Worm (Caenorhabditis elegans): Measurements from ENCODE around the gene gmap-2.

Gene gmap-2

DNA sequence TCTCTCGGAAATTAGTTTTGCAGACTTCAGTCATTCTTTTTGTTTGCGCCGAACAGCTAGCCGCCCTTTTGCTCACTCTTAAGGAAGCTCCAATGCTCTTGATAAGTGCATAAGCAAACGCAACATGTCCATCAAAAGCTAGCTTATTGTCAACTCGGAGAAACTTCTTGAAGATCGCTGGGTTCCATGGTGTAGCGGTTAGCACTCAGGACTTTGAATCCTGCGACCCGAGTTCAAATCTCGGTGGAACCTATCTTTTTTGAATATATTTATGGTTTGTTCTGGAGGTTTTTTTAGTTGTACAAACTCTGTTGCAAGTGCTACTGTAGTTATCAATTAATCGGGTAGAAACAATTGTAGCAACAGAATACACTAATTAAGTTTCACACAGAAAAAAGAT lies 5.5 kb downstream of the gmap-2 start:
- TF ChIP-seq T20F7.1 (GFP tag; optimal IDR thresholded peaks at IDR 0.05): no peak
- TF ChIP-seq Y48G9A.11 (GFP tag; IDR thresholded peaks at IDR 0.05): 0 out of 2 replicates have a peak, but pooled peaks have one; percentile 11
- no peak for TF ChIP-seq cey-2 (tag; optimal IDR thresholded peaks at IDR 0.05; ENCODE audit: borderline replicate concordance, insufficient read depth)
- no peak for TF ChIP-seq ceh-44 (GFP tag; IDR thresholded peaks at IDR 0.05)
- peak; percentile 36 for TF ChIP-seq gei-8 (GFP tag; optimal IDR thresholded peaks at IDR 0.05)
- peak; percentile 69; the same call in 1 of the 2 replicates for TF ChIP-seq dmd-8 (GFP tag; IDR thresholded peaks at IDR 0.05)
- TF ChIP-seq nhr-237 (tag; optimal IDR thresholded peaks at IDR 0.05): no peak
- TF ChIP-seq mxl-3 (GFP tag; optimal IDR thresholded peaks at IDR 0.05): no peak
- TF ChIP-seq tra-1 (GFP tag; IDR thresholded peaks at IDR 0.05): no peak
- TF ChIP-seq nhr-111 (GFP tag; optimal IDR thresholded peaks at IDR 0.05): no peak
- TF ChIP-seq F37D6.2 (tag; optimal IDR thresholded peaks at IDR 0.05): no peak
- no peak for TF ChIP-seq php-3 (GFP tag; IDR thresholded peaks at IDR 0.05)
- no peak for TF ChIP-seq F10B5.3 (tag; optimal IDR thresholded peaks at IDR 0.05)
- TF ChIP-seq T26A8.4 (GFP tag; IDR thresholded peaks at IDR 0.05): no peak
- no peak for TF ChIP-seq dpl-1 (GFP tag; optimal IDR thresholded peaks at IDR 0.05)
- TF ChIP-seq unc-39 (tag; optimal IDR thresholded peaks at IDR 0.05): no peak
- TF ChIP-seq Y105C5A.15 (GFP tag; IDR thresholded peaks at IDR 0.05): 0 out of 2 replicates have a peak, but pooled peaks have one; percentile 38
- TF ChIP-seq unc-62 (GFP tag; optimal IDR thresholded peaks at IDR 0.05 in 1 of 2): no peak
- no peak for TF ChIP-seq unc-62 (tag; optimal IDR thresholded peaks at IDR 0.05)
- no peak for TF ChIP-seq nhr-48 (tag; optimal IDR thresholded peaks at IDR 0.05)
- TF ChIP-seq hif-1 (tag; optimal IDR thresholded peaks at IDR 0.05): no peak
- TF ChIP-seq nhr-6 (tag; optimal IDR thresholded peaks at IDR 0.05): no peak
- TF ChIP-seq rbr-2 (tag; optimal IDR thresholded peaks at IDR 0.05): no peak
- TF ChIP-seq F26F4.8 (GFP tag; conservative IDR thresholded peaks at IDR 0.05): 0 out of 2 replicates have a peak, but pooled peaks have one; percentile 33
- no peak for TF ChIP-seq attf-4 (tag; optimal IDR thresholded peaks at IDR 0.05)
- TF ChIP-seq skn-1 (tag; optimal IDR thresholded peaks at IDR 0.05): no peak
- no peak for TF ChIP-seq zfp-2 (tag; optimal IDR thresholded peaks at IDR 0.05)
- no peak for TF ChIP-seq daf-16 (GFP tag; optimal IDR thresholded peaks at IDR 0.05)
- TF ChIP-seq daf-16 (tag; optimal IDR thresholded peaks at IDR 0.05): peak; percentile 29
- peak; percentile 33 for TF ChIP-seq lin-38 (GFP tag; IDR thresholded peaks at IDR 0.05)
- no peak for TF ChIP-seq dmd-6 (GFP tag; IDR thresholded peaks at IDR 0.05)
- no peak for TF ChIP-seq nhr-11 (tag; optimal IDR thresholded peaks at IDR 0.05)
- TF ChIP-seq mes-2 (tag; optimal IDR thresholded peaks at IDR 0.05; ENCODE audit: poor library complexity, severe bottlenecking): peak; percentile 12
- TF ChIP-seq lim-7 (GFP tag; IDR thresholded peaks at IDR 0.05): peak; percentile 84
- TF ChIP-seq mdl-1 (tag; optimal IDR thresholded peaks at IDR 0.05): no peak
- TF ChIP-seq egl-43 (GFP tag; IDR thresholded peaks at IDR 0.05): peak; percentile 71; the same call in 1 of the 2 replicates
- no peak for TF ChIP-seq ztf-11 (tag; optimal IDR thresholded peaks at IDR 0.05)
- TF ChIP-seq lin-15B (tag; optimal IDR thresholded peaks at IDR 0.05): no peak
- TF ChIP-seq pha-4 (GFP tag; IDR thresholded peaks at IDR 0.05): peak; percentile 48; the same call in 1 of the 2 replicates
- TF ChIP-seq pha-4 (tag; optimal IDR thresholded peaks at IDR 0.05): no peak
- no peak for TF ChIP-seq dve-1 (tag; optimal IDR thresholded peaks at IDR 0.05; ENCODE audit: insufficient read depth)
- 0 out of 2 replicates have a peak, but pooled peaks have one; percentile 46 for TF ChIP-seq arid-1 (GFP tag; conservative IDR thresholded peaks at IDR 0.05)
- no peak for TF ChIP-seq set-16 (GFP tag; IDR thresholded peaks at IDR 0.05)
- 0 out of 2 replicates have a peak, but pooled peaks have one; percentile 19 for TF ChIP-seq madf-9 (GFP tag; conservative IDR thresholded peaks at IDR 0.05)
- peak; percentile 27 for TF ChIP-seq sdz-12 (GFP tag; optimal IDR thresholded peaks at IDR 0.05)
- TF ChIP-seq Y5F2A.4 (GFP tag; optimal IDR thresholded peaks at IDR 0.05): no peak
- no peak for TF ChIP-seq pqm-1 (tag; optimal IDR thresholded peaks at IDR 0.05)
- TF ChIP-seq F49E8.2 (tag; optimal IDR thresholded peaks at IDR 0.05; ENCODE audit: borderline replicate concordance): no peak
- no peak for TF ChIP-seq saeg-2 (GFP tag; IDR thresholded peaks at IDR 0.05)
- TF ChIP-seq snpc-1.2 (GFP tag; IDR thresholded peaks at IDR 0.05): peak; percentile 61
- peak; percentile 9 for TF ChIP-seq duxl-1 (tag; optimal IDR thresholded peaks at IDR 0.05; ENCODE audit: poor library complexity)

Data from whole organism, L4 larva.